Worm (Caenorhabditis elegans): ENCODE measurements around the gene F48G7.7.

DNA sequence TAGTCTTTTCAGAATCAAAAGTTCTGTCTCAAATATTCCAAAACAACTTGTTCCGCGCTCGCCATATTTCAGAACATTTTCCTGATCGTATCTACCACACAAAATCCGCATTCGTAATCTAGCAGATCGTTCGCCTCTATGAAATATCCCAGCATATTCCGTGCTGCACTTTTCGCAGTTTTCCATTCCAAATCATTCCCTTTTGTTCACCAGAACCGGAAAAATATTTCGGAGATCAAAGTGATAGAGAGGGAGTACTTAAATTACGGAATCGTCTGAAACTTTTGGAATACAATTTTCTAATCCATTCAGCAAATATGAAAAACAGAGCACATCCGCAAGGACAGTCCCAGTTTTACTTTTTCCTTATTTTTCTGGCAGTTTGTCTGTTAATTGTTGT, 38.4 kb downstream of the F48G7.7 start, which contains the start of gene K06H6.1:
- TF ChIP-seq unc-62 (GFP tag; optimal IDR thresholded peaks at IDR 0.05) (no peak), tbp1 (GFP tag; optimal IDR thresholded peaks at IDR 0.05) (no peak), ztf-18 (tag; optimal IDR thresholded peaks at IDR 0.05) (no peak)

Measured in whole organism, young adult.